Fruit fly (Drosophila melanogaster) whole organism, embryonic: ENCODE data around the gene amrt.

ENCODE experiments used
- CG11456 ChIP-seq: fragments of 200-800 bp; sonication (Bioruptor generic); IDR thresholded peaks from 3 replicates; pipeline ENCODE4 v1.3.6; 2022; ENCODE audit warnings: missing biosample characterization, missing genetic modification characterization
- CG12219 ChIP-seq: fragments of 200-800 bp; sonication (Bioruptor generic); optimal IDR thresholded peaks from 3 replicates; lab custom pipeline; 2018; ENCODE audit warnings: missing biosample characterization, mild to moderate bottlenecking, missing genetic modification characterization
- CG12236 ChIP-seq: fragments of 200-800 bp; sonication (Bioruptor generic); optimal IDR thresholded peaks from 2 replicates; lab custom pipeline; 2016; ENCODE audit warnings: missing biosample characterization, missing genetic modification characterization
- CG16813 ChIP-seq: fragments of 200-800 bp; sonication (Bioruptor generic); IDR thresholded peaks from 3 replicates; pipeline ENCODE4 v1.3.6; 2022; ENCODE audit warnings: missing biosample characterization, missing genetic modification characterization; ENCODE audit not compliant: partially characterized antibody
- CG1832 ChIP-seq: fragments of 200-800 bp; sonication (Bioruptor generic); optimal IDR thresholded peaks from 2 replicates; lab custom pipeline; 2017; ENCODE audit warnings: missing biosample characterization, mild to moderate bottlenecking, missing genetic modification characterization, inconsistent platforms
- CG2199 ChIP-seq: fragments of 200-800 bp; sonication (Bioruptor generic); IDR thresholded peaks from 3 replicates; pipeline ENCODE4 v1.3.6; 2022; ENCODE audit warnings: missing biosample characterization, missing genetic modification characterization
- CG31365 ChIP-seq: fragments of 200-800 bp; sonication (Bioruptor generic); optimal IDR thresholded peaks from 2 replicates; lab custom pipeline; 2018; ENCODE audit warnings: missing biosample characterization, mild to moderate bottlenecking, missing genetic modification characterization
- CG31388 ChIP-seq: fragments of 200-800 bp; sonication (Bioruptor generic); optimal IDR thresholded peaks from 2 replicates; lab custom pipeline; 2016; ENCODE audit warnings: missing biosample characterization, missing genetic modification characterization
- CG31441 ChIP-seq: fragments of 200-800 bp; sonication (Bioruptor generic); IDR thresholded peaks from 2 replicates; pipeline ENCODE4 v1.3.6; 2022; ENCODE audit warnings: missing biosample characterization, missing genetic modification characterization
- CG7928 ChIP-seq: fragments of 200-800 bp; sonication (Bioruptor generic); optimal IDR thresholded peaks from 2 replicates; lab custom pipeline; 2017; ENCODE audit warnings: missing biosample characterization, mild to moderate bottlenecking, missing genetic modification characterization
- CG9609 ChIP-seq: fragments of 200-800 bp; sonication (Bioruptor generic); optimal IDR thresholded peaks from 3 replicates; lab custom pipeline; 2016; ENCODE audit warnings: missing biosample characterization, missing genetic modification characterization
- D ChIP-seq, 2 experiments: fragments of 200-800 bp in 1 of 2; fragments of >200 bp in 1 of 2; sonication (Bioruptor generic) in 1 of 2; optimal IDR thresholded peaks; 2 replicates in 1 of 2; 3 replicates in 1 of 2; lab custom pipeline; 2017; ENCODE audit warnings: mild to moderate bottlenecking in 1 of 2, missing biosample characterization in 1 of 2, missing genetic modification characterization in 1 of 2, missing genetic modification reagents in 1 of 2
- Deaf1 ChIP-seq: fragments of 200-800 bp; optimal IDR thresholded peaks from 3 replicates; lab custom pipeline; 2019; ENCODE audit warnings: missing biosample characterization, mild to moderate bottlenecking, missing genetic modification characterization, moderate library complexity
- Dek ChIP-seq: fragments of 200-800 bp; sonication (Bioruptor generic); optimal IDR thresholded peaks from 3 replicates; lab custom pipeline; 2019; ENCODE audit warnings: missing biosample characterization, mild to moderate bottlenecking, missing genetic modification characterization, moderate library complexity
- Dref ChIP-seq: fragments of 200-800 bp; sonication (Bioruptor generic); IDR thresholded peaks from 2 replicates; pipeline ENCODE4 v1.3.6; 2022; ENCODE audit warnings: missing biosample characterization, missing genetic modification characterization
- E2f2 ChIP-seq: fragments of 200-800 bp; sonication (Bioruptor generic); IDR thresholded peaks from 2 replicates; pipeline ENCODE4 v1.3.6; 2022; ENCODE audit warnings: missing biosample characterization, missing genetic modification characterization
- H2.0 ChIP-seq: fragments of 200-800 bp; sonication (Bioruptor generic); IDR thresholded peaks from 2 replicates; pipeline ENCODE4 v1.3.6; 2022; ENCODE audit warnings: missing biosample characterization, missing genetic modification characterization
- Jarid2 ChIP-seq: fragments of 200-800 bp; sonication (Bioruptor generic); optimal IDR thresholded peaks from 3 replicates; lab custom pipeline; 2017; ENCODE audit warnings: mild to moderate bottlenecking, missing biosample characterization, missing genetic modification reagents, missing genetic modification characterization
- Med ChIP-seq: fragments of 200-800 bp; sonication (Bioruptor generic); peaks from one replicate; lab custom pipeline; 2016; ENCODE audit warnings: missing biosample characterization, missing genetic modification characterization, mild to moderate bottlenecking, inconsistent platforms, moderate library complexity
- Pdp1 ChIP-seq, 2 experiments: fragments of 200-800 bp; sonication (Bioruptor generic); optimal IDR thresholded peaks; 3 replicates each; lab custom pipeline; 2016; ENCODE audit warnings: missing biosample characterization in 2 of 2, missing genetic modification characterization in 2 of 2, mild to moderate bottlenecking in 1 of 2, moderate library complexity in 1 of 2
- Vsx1 ChIP-seq: fragments of 200-800 bp; sonication (Bioruptor generic); optimal IDR thresholded peaks from 2 replicates; lab custom pipeline; 2017; ENCODE audit warnings: missing biosample characterization, mild to moderate bottlenecking, missing genetic modification characterization, missing genetic modification reagents
- Xrp1 ChIP-seq: fragments of 200-800 bp; sonication (Bioruptor generic); IDR thresholded peaks from 2 replicates; pipeline ENCODE4 v1.3.6; 2022; ENCODE audit warnings: missing biosample characterization, missing genetic modification characterization
- al ChIP-seq: fragments of 200-800 bp; sonication (Bioruptor generic); IDR thresholded peaks from 2 replicates; pipeline ENCODE4 v1.3.6; 2022; ENCODE audit warnings: missing biosample characterization, missing genetic modification characterization
- cg ChIP-seq: fragments of 200-800 bp; sonication (Bioruptor generic); optimal IDR thresholded peaks from 3 replicates; lab custom pipeline; 2019; ENCODE audit warnings: missing biosample characterization, mild to moderate bottlenecking, missing genetic modification characterization, moderate library complexity
- chinmo ChIP-seq: fragments of 200-800 bp; sonication (Bioruptor generic); IDR thresholded peaks from 4 replicates; pipeline ENCODE4 v1.3.6; 2022; ENCODE audit warnings: missing biosample characterization, missing genetic modification characterization; ENCODE audit not compliant: partially characterized antibody
- ci ChIP-seq: fragments of 200-800 bp; sonication (Bioruptor generic); IDR thresholded peaks from 3 replicates; pipeline ENCODE4 v1.3.6; 2022; ENCODE audit warnings: missing biosample characterization, missing genetic modification characterization
- crol ChIP-seq: fragments of 200-800 bp; sonication (Bioruptor generic); IDR thresholded peaks from 2 replicates; pipeline ENCODE4 v1.3.6; 2022; ENCODE audit warnings: missing biosample characterization, missing genetic modification characterization
- dpn ChIP-seq, 2 experiments: fragments of 200-800 bp; sonication (Bioruptor generic); optimal IDR thresholded peaks; 3 replicates each; lab custom pipeline; 2016; ENCODE audit warnings: missing biosample characterization in 2 of 2, missing genetic modification characterization in 2 of 2
- dysf ChIP-seq: fragments of 200-800 bp; sonication (Bioruptor generic); IDR thresholded peaks from 3 replicates; pipeline ENCODE4 v1.3.6; 2022; ENCODE audit warnings: missing biosample characterization, missing genetic modification characterization
- exex ChIP-seq: fragments of 200-800 bp; sonication (Bioruptor generic); optimal IDR thresholded peaks from 4 replicates; lab custom pipeline; 2018; ENCODE audit warnings: missing biosample characterization, mild to moderate bottlenecking, missing genetic modification characterization, moderate library complexity
- gcm2 ChIP-seq: fragments of 200-800 bp; sonication (Bioruptor generic); optimal IDR thresholded peaks from 2 replicates; lab custom pipeline; 2016; ENCODE audit warnings: missing biosample characterization, missing genetic modification characterization
- hkb ChIP-seq, 2 experiments: fragments of 200-800 bp in 1 of 2; fragments of >200 bp in 1 of 2; sonication (Bioruptor generic) in 1 of 2; IDR thresholded peaks in 1 of 2; optimal IDR thresholded peaks in 1 of 2; 2 replicates each; pipeline versions ENCODE4 v1.3.6 to Lab custom; 2017 to 2022; ENCODE audit warnings: missing biosample characterization in 1 of 2, missing genetic modification characterization in 1 of 2
- jumu ChIP-seq: fragments of 200-800 bp; sonication (Bioruptor generic); optimal IDR thresholded peaks from 3 replicates; lab custom pipeline; 2016; ENCODE audit warnings: missing biosample characterization, missing genetic modification characterization
- knrl ChIP-seq: fragments of 200-800 bp; sonication (Bioruptor generic); IDR thresholded peaks from 3 replicates; pipeline ENCODE4 v1.3.6; 2022; ENCODE audit warnings: missing biosample characterization, missing genetic modification characterization; ENCODE audit not compliant: partially characterized antibody
- maf-S ChIP-seq: fragments of 200-800 bp; sonication (Bioruptor generic); optimal IDR thresholded peaks from 2 replicates; lab custom pipeline; 2016; ENCODE audit warnings: missing biosample characterization, missing genetic modification characterization
- nmo ChIP-seq: fragments of 200-800 bp; sonication (Bioruptor generic); optimal IDR thresholded peaks from 2 replicates; lab custom pipeline; 2018; ENCODE audit warnings: missing biosample characterization, mild to moderate bottlenecking, missing genetic modification characterization, moderate library complexity
- pan ChIP-seq, 4 experiments: fragments of >200 bp in 3 of 4; fragments of 200-800 bp in 1 of 4; sonication (Bioruptor generic) in 1 of 4; optimal IDR thresholded peaks in 3 of 4; IDR thresholded peaks in 1 of 4; 2 replicates each; pipeline versions ENCODE4 v1.3.6 to Lab custom; 2017 to 2022; ENCODE audit warnings: missing biosample characterization in 2 of 4, missing genetic modification characterization in 2 of 4, mixed read lengths in 1 of 4
- pros ChIP-seq: fragments of 200-800 bp; sonication (Bioruptor generic); optimal IDR thresholded peaks from 3 replicates; lab custom pipeline; 2019; ENCODE audit warnings: missing biosample characterization, mild to moderate bottlenecking, missing genetic modification characterization, moderate library complexity
- sd ChIP-seq: fragments of 200-800 bp; sonication (Bioruptor generic); optimal IDR thresholded peaks from 3 replicates; lab custom pipeline; 2018; ENCODE audit warnings: missing biosample characterization, mild to moderate bottlenecking, missing genetic modification characterization, moderate library complexity
- sens ChIP-seq: fragments of 200-800 bp; sonication (Bioruptor generic); peaks from one replicate; lab custom pipeline; 2016; ENCODE audit warnings: missing biosample characterization, missing genetic modification characterization
- seq ChIP-seq: fragments of 200-800 bp; sonication (Bioruptor generic); IDR thresholded peaks from 2 replicates; pipeline ENCODE4 v1.3.6; 2022; ENCODE audit warnings: missing biosample characterization, missing genetic modification characterization
- stwl ChIP-seq: fragments of 200-800 bp; sonication (Bioruptor generic); optimal IDR thresholded peaks from 3 replicates; lab custom pipeline; 2018; ENCODE audit warnings: missing biosample characterization, mild to moderate bottlenecking, missing genetic modification characterization, moderate library complexity
- sug ChIP-seq: fragments of 200-800 bp; optimal IDR thresholded peaks from 2 replicates; lab custom pipeline; 2019; ENCODE audit warnings: missing biosample characterization, mild to moderate bottlenecking, missing genetic modification characterization, moderate library complexity
- toy ChIP-seq: fragments of 200-800 bp; sonication (Bioruptor generic); IDR thresholded peaks from 2 replicates; pipeline ENCODE4 v1.3.6; 2022; ENCODE audit warnings: missing biosample characterization, missing genetic modification characterization
- zf30C ChIP-seq: fragments of 200-800 bp; sonication (Bioruptor generic); optimal IDR thresholded peaks from 3 replicates; lab custom pipeline; 2018; ENCODE audit warnings: missing biosample characterization, mild to moderate bottlenecking, missing genetic modification characterization

The amrt gene

DNA sequence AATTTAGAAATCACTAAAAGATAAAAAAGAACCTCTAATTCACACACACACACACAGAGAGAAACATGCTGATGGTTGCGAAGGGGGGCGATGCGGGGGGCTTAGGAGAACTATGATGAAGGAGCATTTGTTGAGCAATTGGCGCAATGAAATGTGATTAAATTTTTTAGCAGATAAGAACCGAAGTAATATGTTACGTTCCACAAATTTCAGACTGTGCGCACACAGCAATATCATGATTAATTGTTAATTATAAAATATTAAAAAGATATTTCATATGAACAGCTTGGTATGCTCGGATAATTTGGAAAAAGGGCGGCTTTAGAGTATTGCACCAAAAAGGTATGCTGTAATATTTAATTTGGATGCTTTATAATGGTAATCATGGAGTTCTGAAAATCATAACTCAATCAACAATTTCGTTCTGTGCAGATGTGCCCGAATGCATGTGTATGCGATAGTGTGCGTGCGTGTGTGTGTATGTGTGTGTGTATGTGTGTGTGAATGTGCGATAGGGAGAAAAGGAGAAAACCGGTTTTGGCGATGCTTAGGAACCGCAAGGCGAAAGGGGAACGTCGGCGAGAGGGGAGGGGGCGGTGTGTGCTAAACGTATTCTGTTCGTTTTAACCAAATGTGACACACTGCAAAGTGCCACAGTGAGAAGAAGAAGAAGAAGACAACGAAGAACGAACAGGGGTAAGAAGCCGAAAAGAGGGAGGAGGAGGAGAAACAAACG, 38.9 kb downstream of the amrt start:
- TF ChIP-seq chinmo (GFP tag; lab: Robert Waterston, UW): 0 out of 4 replicates have a peak, but pooled peaks have one; percentile 51
- no peak for TF ChIP-seq CG7928 (GFP tag; lab: Kevin White, UChicago)
- no peak for TF ChIP-seq D (optimal IDR thresholded peaks at IDR 0.05; lab: Kevin White, UChicago)
- no peak for TF ChIP-seq D (GFP tag; optimal IDR thresholded peaks at IDR 0.05; lab: Kevin White, UChicago)
- no peak for TF ChIP-seq pan (optimal IDR thresholded peaks at IDR 0.05; lab: Kevin White, UChicago)
- TF ChIP-seq pan (GFP tag; optimal IDR thresholded peaks at IDR 0.05 in 1 of 2, IDR thresholded peaks at IDR 0.05 in 1 of 2): peak in 1 of 2 experiments; percentile 14
- TF ChIP-seq Pdp1 (GFP tag; optimal IDR thresholded peaks at IDR 0.05; lab: Kevin White, UChicago): peak in 1 of 2 experiments; percentile 20
- no peak for TF ChIP-seq al (GFP tag; lab: Robert Waterston, UW)
- peak; percentile 56 for TF ChIP-seq pros (GFP tag; lab: Kevin White, UChicago)
- 0 out of 3 replicates have a peak, but pooled peaks have one; percentile 29 for TF ChIP-seq CG2199 (GFP tag; lab: Robert Waterston, UW)
- TF ChIP-seq CG31388: no peak
- no peak for TF ChIP-seq CG12236 (GFP tag; lab: Kevin White, UChicago)
- peak; percentile 70 for TF ChIP-seq zf30C (GFP tag; lab: Kevin White, UChicago)
- TF ChIP-seq sd: peak; percentile 86
- TF ChIP-seq H2.0 (GFP tag; lab: Robert Waterston, UW): no peak
- TF ChIP-seq seq (GFP tag; lab: Robert Waterston, UW): no peak
- TF ChIP-seq exex: peak; percentile 52
- TF ChIP-seq Xrp1 (GFP tag; lab: Robert Waterston, UW): 0 out of 2 replicates have a peak, but pooled peaks have one; percentile 13
- TF ChIP-seq hkb (optimal IDR thresholded peaks at IDR 0.05; lab: Kevin White, UChicago): no peak
- 0 out of 2 replicates have a peak, but pooled peaks have one; percentile 21 for TF ChIP-seq hkb (GFP tag; IDR thresholded peaks at IDR 0.05; lab: Robert Waterston, UW)
- peak; percentile 0 for TF ChIP-seq nmo (GFP tag; lab: Kevin White, UChicago)
- peak; percentile 11 for TF ChIP-seq sug
- TF ChIP-seq toy: no peak
- no peak for TF ChIP-seq jumu (GFP tag; lab: Kevin White, UChicago)
- TF ChIP-seq Jarid2 (GFP tag; lab: Kevin White, UChicago): no peak
- 0 out of 3 replicates have a peak, but pooled peaks have one; percentile 5 for TF ChIP-seq dysf (GFP tag; lab: Robert Waterston, UW)
- peak; percentile 54 for TF ChIP-seq Med
- no peak for TF ChIP-seq Dek
- TF ChIP-seq cg (GFP tag; lab: Kevin White, UChicago): peak; percentile 53
- peak; percentile 73 for TF ChIP-seq sens
- TF ChIP-seq CG31441 (GFP tag; lab: Robert Waterston, UW): 0 out of 2 replicates have a peak, but pooled peaks have one; percentile 7
- peak; percentile 78 for TF ChIP-seq crol (GFP tag; lab: Robert Waterston, UW)

DNA sequence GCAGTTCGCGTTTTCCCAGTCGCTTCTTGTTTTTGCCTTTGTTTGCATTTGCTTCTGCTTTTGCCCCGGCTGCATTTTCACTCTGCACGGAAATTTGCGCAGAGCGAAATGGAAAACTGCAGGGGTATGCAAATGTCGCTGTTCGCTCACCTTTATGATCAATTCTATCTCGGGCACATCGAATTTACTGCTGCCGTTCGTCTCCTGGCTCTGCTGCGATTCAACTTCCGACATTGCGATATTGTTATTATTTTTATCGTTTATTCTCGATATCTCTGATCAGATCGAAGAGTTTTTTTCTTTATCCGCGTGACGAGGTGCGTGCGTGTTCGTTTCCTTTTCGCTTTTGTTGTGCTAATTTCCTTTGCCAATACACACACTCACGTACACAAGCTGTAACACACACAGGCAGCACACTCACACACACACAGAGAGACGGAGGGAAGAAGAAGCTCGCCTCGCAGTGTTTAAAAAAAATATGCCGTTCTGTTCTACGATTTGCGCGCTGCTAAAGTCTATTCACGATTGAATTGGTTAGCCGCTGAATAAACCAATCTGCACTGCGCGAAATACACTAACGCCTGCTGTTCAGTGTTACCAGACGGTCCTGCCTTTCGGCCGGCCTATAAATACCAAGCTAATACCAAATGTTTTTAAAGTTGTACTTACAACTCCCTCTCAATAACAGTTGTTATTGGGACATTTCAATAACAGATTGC, 39.7 kb downstream of the amrt start, which contains the start of gene Clic:
Gene Clic, minus strand, starts transcription at position 533 of the 719 bp plus-strand sequence.
- TF ChIP-seq CG11456: 0 out of 3 replicates have a peak, but pooled peaks have one; percentile 41
- TF ChIP-seq chinmo (GFP tag; lab: Robert Waterston, UW): 0 out of 4 replicates have a peak, but pooled peaks have one; percentile 2
- no peak for TF ChIP-seq E2f2
- no peak for TF ChIP-seq CG1832 (GFP tag; lab: Kevin White, UChicago)
- TF ChIP-seq CG16813 (GFP tag; lab: Robert Waterston, UW): 0 out of 3 replicates have a peak, but pooled peaks have one; percentile 10
- TF ChIP-seq stwl (tag; lab: Kevin White, UChicago): peak; percentile 40
- TF ChIP-seq CG9609 (GFP tag; lab: Kevin White, UChicago): no peak
- no peak for TF ChIP-seq hkb (optimal IDR thresholded peaks at IDR 0.05; lab: Kevin White, UChicago)
- peak; percentile 42; the same call in 1 of the 2 replicates for TF ChIP-seq hkb (GFP tag; IDR thresholded peaks at IDR 0.05; lab: Robert Waterston, UW)
- no peak for TF ChIP-seq gcm2 (GFP tag; lab: Kevin White, UChicago)
- TF ChIP-seq knrl: no peak
- TF ChIP-seq dpn (GFP tag; optimal IDR thresholded peaks at IDR 0.05; lab: Kevin White, UChicago): peak in 1 of 2 experiments; percentile 11
- TF ChIP-seq CG12219 (GFP tag; lab: Kevin White, UChicago): no peak
- no peak for TF ChIP-seq maf-S (GFP tag; lab: Kevin White, UChicago)
- TF ChIP-seq Dref (GFP tag; lab: Robert Waterston, UW): peak; percentile 36
- peak; percentile 15 for TF ChIP-seq CG31365 (tag; lab: Kevin White, UChicago)
- no peak for TF ChIP-seq Vsx1 (GFP tag; lab: Kevin White, UChicago)
- TF ChIP-seq Deaf1: peak; percentile 4
- TF ChIP-seq ci: peak; percentile 71; the same call in 1 of the 3 replicates
